Fruit fly (Drosophila melanogaster): ENCODE data around the gene Ir7a.

Gene Ir7a

DNA sequence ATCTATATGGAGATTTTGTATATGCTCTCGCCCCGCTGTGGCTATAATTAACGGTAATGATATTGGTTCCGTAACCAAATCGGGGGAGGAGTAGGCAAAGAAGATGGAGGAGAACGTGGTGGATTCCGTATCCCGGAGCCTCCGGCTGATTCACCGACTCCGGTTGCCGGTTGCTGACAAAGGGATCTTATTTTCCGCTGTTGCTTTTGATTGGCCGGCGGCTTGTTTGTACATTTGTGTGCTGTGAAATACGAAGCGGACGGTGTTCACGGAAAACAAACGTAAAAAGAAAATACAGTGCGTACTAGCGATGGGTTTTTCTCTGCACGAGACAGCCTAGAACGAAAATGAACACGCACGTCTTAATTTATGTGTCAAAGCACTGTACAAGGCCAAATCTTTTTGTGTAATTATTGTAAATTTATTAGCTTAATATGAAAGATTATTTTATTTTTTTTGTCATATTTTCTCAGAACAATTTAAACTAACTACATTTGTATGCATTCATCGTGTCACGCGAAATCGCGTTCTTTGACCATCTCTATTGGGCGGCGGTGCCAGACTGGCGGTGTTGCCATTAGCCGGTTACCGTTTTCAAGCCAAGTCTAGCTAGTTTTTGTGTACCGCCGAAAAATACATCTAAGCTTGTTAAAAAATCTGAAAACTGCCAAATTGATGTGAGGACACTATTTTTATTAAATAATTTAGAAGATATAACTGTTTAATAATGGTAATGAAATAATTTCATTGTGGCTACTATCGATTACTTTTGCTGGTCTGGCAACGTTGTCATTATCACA, 30.5 kb upstream of the Ir7a start, which contains the start of the genes Pdp and Rab39 (continued):
- peak; percentile 64 for TF ChIP-seq twi (tag; optimal IDR thresholded peaks at IDR 0.05)
- TF ChIP-seq lbe (GFP tag; optimal IDR thresholded peaks at IDR 0.05) = peak; percentile 8
- TF ChIP-seq pnt (GFP tag; optimal IDR thresholded peaks at IDR 0.05) = peak; percentile 49
- peak; percentile 72 for TF ChIP-seq CG33557 (GFP tag; optimal IDR thresholded peaks at IDR 0.05)
- TF ChIP-seq Hr51 (GFP tag; optimal IDR thresholded peaks at IDR 0.05) = peak; percentile 66
- peak; percentile 35; the same call in 1 of the 3 replicates for TF ChIP-seq Optix (GFP tag; IDR thresholded peaks at IDR 0.05)
- no peak for TF ChIP-seq CG10565 (GFP tag; optimal IDR thresholded peaks at IDR 0.05)
- TF ChIP-seq shn (GFP tag; optimal IDR thresholded peaks at IDR 0.05) = peak; percentile 44
- no peak for TF ChIP-seq sc (optimal IDR thresholded peaks at IDR 0.05)
- peak; percentile 23 for TF ChIP-seq sc (GFP tag; optimal IDR thresholded peaks at IDR 0.05)
- peak; percentile 70 for TF ChIP-seq chn (GFP tag; optimal IDR thresholded peaks at IDR 0.05)
- TF ChIP-seq CG9215 (GFP tag; IDR thresholded peaks at IDR 0.05) = peak; percentile 88
- TF ChIP-seq CG6854 (GFP tag; optimal IDR thresholded peaks at IDR 0.05) = no peak
- TF ChIP-seq Chrac-16 (GFP tag; optimal IDR thresholded peaks at IDR 0.05) = peak; percentile 79
- peak; percentile 75; the same call in 2 of the 3 replicates for TF ChIP-seq CG11093 (GFP tag; IDR thresholded peaks at IDR 0.05)
- TF ChIP-seq gce (GFP tag; IDR thresholded peaks at IDR 0.05) = 0 out of 3 replicates have a peak, but pooled peaks have one; percentile 55
- TF ChIP-seq B-H2 (GFP tag; optimal IDR thresholded peaks at IDR 0.05) = peak; percentile 82
- no peak for TF ChIP-seq ham (GFP tag; IDR thresholded peaks at IDR 0.05)
- TF ChIP-seq Xbp1 (GFP tag; optimal IDR thresholded peaks at IDR 0.05) = peak; percentile 84
- peak; percentile 76 for TF ChIP-seq esg (GFP tag; conservative IDR thresholded peaks at IDR 0.05)
- peak; percentile 50; the same call in 1 of the 2 replicates for TF ChIP-seq ap (GFP tag; IDR thresholded peaks at IDR 0.05)
- peak; percentile 38; the same call in 1 of the 2 replicates for TF ChIP-seq CG5953 (GFP tag; IDR thresholded peaks at IDR 0.05)
- peak; percentile 86 for TF ChIP-seq CG13775 (GFP tag; optimal IDR thresholded peaks at IDR 0.05)
- TF ChIP-seq CG13894 (tag; optimal IDR thresholded peaks at IDR 0.05) = peak; percentile 67
- no peak for TF ChIP-seq pfk (GFP tag; optimal IDR thresholded peaks at IDR 0.05)
- 0 out of 2 replicates have a peak, but pooled peaks have one; percentile 19 for TF ChIP-seq aop (GFP tag; IDR thresholded peaks at IDR 0.05)
- peak; percentile 44 for TF ChIP-seq scrt (GFP tag; optimal IDR thresholded peaks at IDR 0.05)
- no peak for TF ChIP-seq nau (GFP tag; optimal IDR thresholded peaks at IDR 0.05)
- TF ChIP-seq amos (GFP tag; IDR thresholded peaks at IDR 0.05; ENCODE audit: partially characterized antibody) = peak; percentile 89
- no peak for TF ChIP-seq CG15479 (GFP tag; optimal IDR thresholded peaks at IDR 0.05)
- no peak for TF ChIP-seq Dfd (GFP tag; optimal IDR thresholded peaks at IDR 0.05)
- peak; percentile 78 for TF ChIP-seq CG15696 (tag; optimal IDR thresholded peaks at IDR 0.05)
- peak; percentile 67 for TF ChIP-seq CG10979 (tag; optimal IDR thresholded peaks at IDR 0.05)
- peak; percentile 70 for TF ChIP-seq fd3F (GFP tag; optimal IDR thresholded peaks at IDR 0.05)
- TF ChIP-seq psq (GFP tag; optimal IDR thresholded peaks at IDR 0.05) = peak; percentile 22
- peak; percentile 85 for TF ChIP-seq mam (GFP tag; optimal IDR thresholded peaks at IDR 0.05)
- no peak for TF ChIP-seq lov (optimal IDR thresholded peaks at IDR 0.05)
- 0 out of 3 replicates have a peak, but pooled peaks have one; percentile 48 for TF ChIP-seq lov (GFP tag; IDR thresholded peaks at IDR 0.05)
- peak; percentile 94 for TF ChIP-seq BEAF-32 (GFP tag; optimal IDR thresholded peaks at IDR 0.05)
- TF ChIP-seq Ets97D (GFP tag; optimal IDR thresholded peaks at IDR 0.05) = peak; percentile 64
- peak; percentile 80 for TF ChIP-seq Hr3 (GFP tag; optimal IDR thresholded peaks at IDR 0.05)
- TF ChIP-seq C15 (GFP tag; IDR thresholded peaks at IDR 0.05) = 0 out of 3 replicates have a peak, but pooled peaks have one; percentile 57
- TF ChIP-seq CG11085 (GFP tag; IDR thresholded peaks at IDR 0.05) = peak; percentile 65
- TF ChIP-seq CG7928 (GFP tag; optimal IDR thresholded peaks at IDR 0.05) = peak; percentile 30
- 0 out of 3 replicates have a peak, but pooled peaks have one; percentile 28 for TF ChIP-seq jigr1 (GFP tag; IDR thresholded peaks at IDR 0.05)
- TF ChIP-seq dmrt99B (tag; optimal IDR thresholded peaks at IDR 0.05) = no peak
- peak; percentile 70 for TF ChIP-seq gt (GFP tag; IDR thresholded peaks at IDR 0.05)
- TF ChIP-seq Jarid2 (GFP tag; optimal IDR thresholded peaks at IDR 0.05) = no peak
- peak; percentile 39 for TF ChIP-seq Six4 (GFP tag; optimal IDR thresholded peaks at IDR 0.05)
